Fruit fly (Drosophila melanogaster) whole organism: ENCODE results near the gene CG14210.

Experiments used
- Dll ChIP-seq: fragments of >200 bp; optimal IDR thresholded peaks from 2 replicates; lab custom pipeline; 2017
- EcR ChIP-seq, 2 experiments: fragments of >200 bp; optimal IDR thresholded peaks; 2 replicates each; lab custom pipeline; 2017; ENCODE audit warnings: missing biosample characterization in 2 of 2, missing genetic modification characterization in 2 of 2, missing genetic modification reagents in 2 of 2
- psq ChIP-seq: fragments of >200 bp; optimal IDR thresholded peaks from 2 replicates; lab custom pipeline; 2017
- usp ChIP-seq: fragments of >200 bp; optimal IDR thresholded peaks from 2 replicates; lab custom pipeline; 2017; ENCODE audit warnings: missing biosample characterization, missing genetic modification characterization, mixed read lengths

DNA sequence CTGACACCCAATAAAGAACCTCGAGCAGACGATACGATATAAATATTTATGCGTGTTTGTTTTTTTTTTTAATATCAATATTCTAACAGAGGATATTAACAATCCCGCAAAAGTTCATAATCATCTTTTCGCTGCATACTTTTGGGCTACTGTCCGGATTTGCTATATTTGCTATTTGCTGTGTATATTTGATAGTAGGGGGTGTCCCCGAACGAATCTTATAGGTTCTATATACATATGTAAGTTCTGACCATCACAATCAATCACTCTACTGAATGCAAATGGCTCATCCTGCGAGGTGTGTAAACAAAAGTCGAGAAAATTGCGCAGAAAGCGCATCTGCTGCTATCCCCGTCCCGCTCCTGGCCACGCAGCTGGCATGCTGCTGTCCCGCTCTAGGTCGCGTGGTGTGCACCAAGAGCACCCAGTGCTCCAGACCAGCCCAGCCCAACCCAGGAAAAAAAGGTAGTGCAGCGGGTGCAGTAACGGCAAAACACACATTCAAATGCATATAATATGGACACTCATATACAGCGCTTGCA lies 24.8 kb downstream of the CG14210 start:
- no peak for TF ChIP-seq EcR (GFP tag; optimal IDR thresholded peaks at IDR 0.05; lab: Kevin White, UChicago)
- TF ChIP-seq usp (GFP tag; lab: Kevin White, UChicago): no peak
- TF ChIP-seq Dll (lab: Kevin White, UChicago): no peak
- TF ChIP-seq psq (lab: Kevin White, UChicago): no peak
